Worm (Caenorhabditis elegans): Measurements from ENCODE around the gene arx-4.

The arx-4 gene

ce11 chrIII:868866-869265 lies 6.8 kb downstream of the arx-4 start:
- TF ChIP-seq aha-1 (tag) (peak; percentile 84), F49E8.2 (tag; optimal IDR thresholded peaks at IDR 0.05; ENCODE audit: borderline replicate concordance) (no peak)

ce11 chrIII:869869-870268 lies 7.8 kb downstream of the arx-4 start, which contains the start of gene T24C4.2:
TSS of gene T24C4.2 (minus strand) at chrIII:869969.
- TF ChIP-seq nhr-28 (tag; optimal IDR thresholded peaks at IDR 0.05) (no peak), cey-2 (tag; optimal IDR thresholded peaks at IDR 0.05; ENCODE audit: borderline replicate concordance, insufficient read depth) (no peak), hif-1 (tag; optimal IDR thresholded peaks at IDR 0.05) (no peak), attf-4 (tag; optimal IDR thresholded peaks at IDR 0.05) (no peak), ceh-44 (GFP tag; IDR thresholded peaks at IDR 0.05) (no peak), F49E8.2 (tag; optimal IDR thresholded peaks at IDR 0.05; ENCODE audit: borderline replicate concordance) (no peak), lin-1 (GFP tag; IDR thresholded peaks at IDR 0.05) (no peak), mdl-1 (tag; optimal IDR thresholded peaks at IDR 0.05) (no peak), nhr-76 (tag; optimal IDR thresholded peaks at IDR 0.05) (no peak), tra-1 (GFP tag; IDR thresholded peaks at IDR 0.05) (no peak), F10B5.3 (tag; optimal IDR thresholded peaks at IDR 0.05) (no peak), lsy-2 (tag; optimal IDR thresholded peaks at IDR 0.05) (no peak), nhr-41 (GFP tag; IDR thresholded peaks at IDR 0.05) (no peak), daf-12 (tag; optimal IDR thresholded peaks at IDR 0.05) (no peak), hlh-11 (tag; optimal IDR thresholded peaks at IDR 0.05) (no peak), skn-1 (tag; optimal IDR thresholded peaks at IDR 0.05) (no peak), ztf-7 (tag; optimal IDR thresholded peaks at IDR 0.05) (no peak), Y48G9A.11 (GFP tag; IDR thresholded peaks at IDR 0.05) (no peak)

DNA sequence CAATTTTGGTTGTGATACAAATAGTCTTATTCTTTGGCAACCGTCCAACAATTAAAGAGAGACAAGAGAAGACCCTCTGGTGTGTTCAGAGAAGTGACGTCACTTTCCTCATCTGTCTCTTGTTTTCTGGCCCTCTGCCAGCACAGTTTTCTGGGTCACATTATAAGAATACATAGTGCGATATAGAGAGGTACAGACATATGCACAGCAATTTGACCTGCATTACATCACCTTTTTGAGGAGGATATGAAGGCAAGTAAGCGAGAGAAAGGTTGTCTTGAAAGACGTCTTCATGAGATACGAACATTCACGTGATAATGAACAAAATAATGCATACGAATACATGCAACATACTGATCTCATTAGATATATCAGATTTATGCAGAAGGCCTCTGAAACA lies 8.4 kb downstream of the arx-4 start:
- TF ChIP-seq unc-39 (tag; optimal IDR thresholded peaks at IDR 0.05) (no peak), Y5F2A.4 (GFP tag; optimal IDR thresholded peaks at IDR 0.05) (no peak), tra-1 (GFP tag; IDR thresholded peaks at IDR 0.05) (no peak), nhr-48 (tag; optimal IDR thresholded peaks at IDR 0.05) (no peak), F37D6.2 (tag; optimal IDR thresholded peaks at IDR 0.05) (no peak), mes-2 (tag; optimal IDR thresholded peaks at IDR 0.05; ENCODE audit: poor library complexity, severe bottlenecking) (no peak), hlh-30 (tag; optimal IDR thresholded peaks at IDR 0.05; ENCODE audit: insufficient read depth) (no peak), lin-38 (GFP tag; IDR thresholded peaks at IDR 0.05) (no peak)

DNA sequence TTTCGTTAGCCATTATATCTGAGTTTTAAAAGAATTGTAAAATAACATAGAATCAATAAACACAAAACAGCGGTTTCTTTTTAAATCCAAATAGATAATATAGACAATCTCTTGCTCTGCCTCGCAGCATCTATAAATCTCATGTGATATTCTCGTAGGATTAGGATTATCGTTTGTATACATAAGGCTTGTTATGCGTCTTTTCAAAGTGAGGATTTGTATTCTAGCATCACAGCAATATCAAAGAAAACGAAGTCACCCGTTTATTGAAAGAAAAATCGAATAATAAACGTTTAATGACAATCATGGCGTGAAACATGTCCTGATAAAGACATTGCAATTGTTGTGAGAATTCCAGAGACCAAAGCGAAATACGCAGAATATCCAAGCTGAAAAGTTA lies 10.3 kb downstream of the arx-4 start, which contains the start of the genes T24C4.3 and clc-20:
Gene T24C4.3 (minus strand): TSS at position 101 of the 400 bp plus-strand sequence.
Gene clc-20 (plus strand): TSS at position 211 of the 400 bp plus-strand sequence.
- TF ChIP-seq fkh-10 (GFP tag; optimal IDR thresholded peaks at IDR 0.05) (no peak), aha-1 (tag) (peak; percentile 11), sdz-12 (GFP tag; optimal IDR thresholded peaks at IDR 0.05) (no peak)

- peak; percentile 49 for TF ChIP-seq pqm-1 (tag; optimal IDR thresholded peaks at IDR 0.05)
- TF ChIP-seq dmd-6 (GFP tag; IDR thresholded peaks at IDR 0.05), result peak; percentile 35; the same call in 1 of the 2 replicates
- TF ChIP-seq ceh-62 (tag; optimal IDR thresholded peaks at IDR 0.05), result no peak
- TF ChIP-seq nhr-6 (tag; optimal IDR thresholded peaks at IDR 0.05), result peak; percentile 54
- TF ChIP-seq daf-16 (GFP tag; optimal IDR thresholded peaks at IDR 0.05), result no peak
- peak; percentile 19 for TF ChIP-seq daf-16 (tag; optimal IDR thresholded peaks at IDR 0.05)
- TF ChIP-seq dve-1 (tag; optimal IDR thresholded peaks at IDR 0.05; ENCODE audit: insufficient read depth), result peak; percentile 31
Measured at ce11 chrIII:873432-873831, 11.3 kb downstream of the arx-4 start, which contains the start of gene clc-19. TSS of gene clc-19 (minus strand) at chrIII:873566.
